Worm (Caenorhabditis elegans) whole organism, young adult: ENCODE data around the gene T23B12.11.

Experiments
- B0019.2 ChIP-seq: fragments of 200-800 bp; sonication (Bioruptor generic); conservative IDR thresholded peaks from 2 replicates; pipeline ENCODE4 v1.3.6; 2022; ENCODE audit warnings: missing genetic modification reagents, missing genetic modification characterization, missing compliant biosample characterization
- B0035.1 ChIP-seq: sonication (generic microtip); optimal IDR thresholded peaks from 2 replicates; lab custom pipeline; 2016; ENCODE audit warnings: missing genetic modification characterization, mild to moderate bottlenecking, missing compliant biosample characterization, missing genotype, missing genetic modification reagents
- B0336.3 ChIP-seq: fragments of 200-800 bp; sonication (Bioruptor generic); IDR thresholded peaks from 2 replicates; pipeline ENCODE4 v1.3.6; 2022; ENCODE audit warnings: missing genetic modification characterization, missing compliant biosample characterization
- C06A6.2 ChIP-seq: fragments of 200-800 bp; sonication (Bioruptor generic); conservative IDR thresholded peaks from 2 replicates; pipeline ENCODE4 v1.3.6; 2022; ENCODE audit warnings: missing genetic modification characterization, missing compliant biosample characterization
- F10E7.11 ChIP-seq: sonication (generic microtip); optimal IDR thresholded peaks from 2 replicates; lab custom pipeline; 2017; ENCODE audit warnings: mild to moderate bottlenecking, missing genetic modification characterization, moderate library complexity, missing compliant biosample characterization
- Y53F4B.3 ChIP-seq: fragments of 200-800 bp; sonication (Bioruptor generic); IDR thresholded peaks from 2 replicates; pipeline ENCODE4 v1.3.6; 2022; ENCODE audit warnings: missing genetic modification reagents, missing genetic modification characterization, missing compliant biosample characterization
- Y56A3A.18 ChIP-seq: fragments of 200-800 bp; sonication (Bioruptor generic); IDR thresholded peaks from 2 replicates; pipeline ENCODE4 v1.3.6; 2022; ENCODE audit warnings: missing genetic modification reagents, missing genetic modification characterization, missing compliant biosample characterization
- Y67H2A.10 ChIP-seq: fragments of 200-800 bp; sonication (Bioruptor generic); conservative IDR thresholded peaks from 2 replicates; pipeline ENCODE4 v1.3.6; 2022; ENCODE audit warnings: missing genetic modification reagents, missing genetic modification characterization, missing compliant biosample characterization
- Y95B8A.8 ChIP-seq: fragments of 200-800 bp; sonication (Bioruptor generic); IDR thresholded peaks from 2 replicates; pipeline ENCODE4 v1.3.6; 2022; ENCODE audit warnings: missing genetic modification reagents, missing genetic modification characterization, missing compliant biosample characterization
- ZK185.1 ChIP-seq: sonication (generic microtip); optimal IDR thresholded peaks from 2 replicates; lab custom pipeline; 2016; ENCODE audit warnings: mild to moderate bottlenecking, missing genetic modification characterization, missing compliant biosample characterization; ENCODE audit not compliant: poor library complexity, severe bottlenecking
- akir-1 ChIP-seq: fragments of 200-800 bp; sonication (Bioruptor generic); optimal IDR thresholded peaks from 2 replicates; lab custom pipeline; 2018; ENCODE audit warnings: mild to moderate bottlenecking, missing genetic modification characterization, moderate library complexity, missing compliant biosample characterization
- ama-1 ChIP-seq, 3 experiments: fragments of 150-350 bp in 1 of 3; sonication (generic microtip) in 2 of 3; optimal IDR thresholded peaks; 2 replicates each; lab custom pipeline; 2014 to 2018; ENCODE audit warnings: missing biosample characterization in 2 of 3, missing genetic modification characterization in 2 of 3, missing genetic modification reagents in 2 of 3
- attf-5 ChIP-seq: fragments of 200-800 bp; sonication (Bioruptor generic); optimal IDR thresholded peaks from 2 replicates; lab custom pipeline; 2018; ENCODE audit warnings: mild to moderate bottlenecking, missing genetic modification characterization, missing compliant biosample characterization
- ccch-3 ChIP-seq: fragments of 200-800 bp; sonication (Bioruptor generic); optimal IDR thresholded peaks from 2 replicates; lab custom pipeline; 2018; ENCODE audit warnings: mild to moderate bottlenecking, missing genetic modification characterization, missing compliant biosample characterization
- cebp-2 ChIP-seq: fragments of 200-800 bp; sonication (Bioruptor generic); IDR thresholded peaks from 2 replicates; pipeline ENCODE4 v1.3.6; 2022; ENCODE audit warnings: missing genetic modification characterization, missing compliant biosample characterization
- ceh-100 ChIP-seq: fragments of 200-800 bp; sonication (Bioruptor generic); IDR thresholded peaks from 2 replicates; pipeline ENCODE4 v1.3.6; 2022; ENCODE audit warnings: missing genetic modification reagents, missing genetic modification characterization, missing compliant biosample characterization
- ceh-40 ChIP-seq: fragments of 200-800 bp; sonication (Bioruptor generic); IDR thresholded peaks from 2 replicates; pipeline ENCODE4 v1.3.6; 2022; ENCODE audit warnings: missing genetic modification characterization, missing compliant biosample characterization
- ceh-91 ChIP-seq: fragments of 200-800 bp; sonication (Bioruptor generic); IDR thresholded peaks from 2 replicates; pipeline ENCODE4 v1.3.6; 2022; ENCODE audit warnings: missing genetic modification reagents, missing genetic modification characterization, missing compliant biosample characterization
- chd-7 ChIP-seq: sonication (generic microtip); optimal IDR thresholded peaks from 2 replicates; lab custom pipeline; 2016; ENCODE audit warnings: mild to moderate bottlenecking, missing genetic modification characterization, moderate library complexity, missing compliant biosample characterization
- die-1 ChIP-seq: sonication (generic microtip); optimal IDR thresholded peaks from 2 replicates; lab custom pipeline; 2016; ENCODE audit warnings: missing genotype, mild to moderate bottlenecking, missing genetic modification characterization, missing compliant biosample characterization
- dox-1 ChIP-seq: fragments of 200-800 bp; sonication (Bioruptor generic); IDR thresholded peaks from 2 replicates; pipeline ENCODE4 v1.3.6; 2022; ENCODE audit warnings: missing genetic modification reagents, missing genetic modification characterization, missing compliant biosample characterization
- him-1 ChIP-seq: sonication (generic microtip); optimal IDR thresholded peaks from 2 replicates; lab custom pipeline; 2016; ENCODE audit warnings: missing genotype, missing genetic modification reagents, missing genetic modification characterization, missing compliant biosample characterization
- hmg-20 ChIP-seq: fragments of 200-800 bp; sonication (Bioruptor generic); IDR thresholded peaks from 2 replicates; pipeline ENCODE4 v1.3.6; 2022; ENCODE audit warnings: missing genetic modification reagents, missing genetic modification characterization, missing compliant biosample characterization
- hrde-1 ChIP-seq: sonication (generic microtip); optimal IDR thresholded peaks from 2 replicates; lab custom pipeline; 2016; ENCODE audit warnings: missing genetic modification characterization, mild to moderate bottlenecking, missing compliant biosample characterization, moderate library complexity, missing genotype, missing genetic modification reagents, borderline replicate concordance
- lag-1 ChIP-seq: fragments of 200-800 bp; sonication (Bioruptor generic); IDR thresholded peaks from 2 replicates; pipeline ENCODE4 v1.3.6; 2022; ENCODE audit warnings: missing genetic modification reagents, missing genetic modification characterization, missing compliant biosample characterization
- lsl-1 ChIP-seq: fragments of 200-800 bp; sonication (Bioruptor generic); optimal IDR thresholded peaks from 2 replicates; lab custom pipeline; 2018; ENCODE audit warnings: mild to moderate bottlenecking, missing genetic modification characterization, moderate library complexity, missing compliant biosample characterization
- lsy-27 ChIP-seq: sonication (generic microtip); optimal IDR thresholded peaks from 2 replicates; lab custom pipeline; 2017; ENCODE audit warnings: missing genetic modification characterization, mild to moderate bottlenecking, missing compliant biosample characterization, antibody characterized with exemption, missing genotype, borderline replicate concordance; ENCODE audit not compliant: insufficient read depth
- madf-8 ChIP-seq: fragments of 200-800 bp; sonication (Bioruptor generic); conservative IDR thresholded peaks from 2 replicates; pipeline ENCODE4 v1.3.6; 2022; ENCODE audit warnings: missing genetic modification reagents, missing genetic modification characterization, missing compliant biosample characterization
- mcd-1 ChIP-seq: fragments of 200-800 bp; sonication (Bioruptor generic); IDR thresholded peaks from 2 replicates; pipeline ENCODE4 v1.3.6; 2022; ENCODE audit warnings: missing genetic modification reagents, missing genetic modification characterization, missing compliant biosample characterization
- mel-28 ChIP-seq: sonication (generic microtip); optimal IDR thresholded peaks from 2 replicates; lab custom pipeline; 2016; ENCODE audit warnings: borderline replicate concordance, mild to moderate bottlenecking, missing genetic modification characterization, missing compliant biosample characterization
- mxl-1 ChIP-seq: sonication (generic microtip); optimal IDR thresholded peaks from 2 replicates; lab custom pipeline; 2016; ENCODE audit warnings: missing genetic modification characterization, missing compliant biosample characterization
- nfyb-1 ChIP-seq: fragments of 200-800 bp; sonication (Bioruptor generic); IDR thresholded peaks from 2 replicates; pipeline ENCODE4 v1.3.6; 2022; ENCODE audit warnings: missing genetic modification reagents, missing genetic modification characterization, missing compliant biosample characterization
- nhr-120 ChIP-seq: fragments of 200-800 bp; sonication (Bioruptor generic); IDR thresholded peaks from 2 replicates; pipeline ENCODE4 v1.3.6; 2022; ENCODE audit warnings: missing genetic modification characterization, missing compliant biosample characterization
- nhr-27 ChIP-seq: fragments of 200-800 bp; sonication (Bioruptor generic); optimal IDR thresholded peaks from 2 replicates; lab custom pipeline; 2018; ENCODE audit warnings: mild to moderate bottlenecking, missing genetic modification characterization, moderate library complexity, missing compliant biosample characterization
- pbrm-1 ChIP-seq: fragments of 200-800 bp; sonication (Bioruptor generic); IDR thresholded peaks from 2 replicates; pipeline ENCODE4 v1.3.6; 2022; ENCODE audit warnings: missing genetic modification reagents, missing genetic modification characterization, missing compliant biosample characterization
- rcor-1 ChIP-seq: fragments of 200-800 bp; sonication (Bioruptor generic); IDR thresholded peaks from 2 replicates; pipeline ENCODE4 v1.3.6; 2022; ENCODE audit warnings: missing genetic modification reagents, missing genetic modification characterization, missing compliant biosample characterization
- rec-8 ChIP-seq, 2 experiments: sonication (generic microtip); optimal IDR thresholded peaks; 2 replicates each; lab custom pipeline; 2016; ENCODE audit warnings: mild to moderate bottlenecking in 2 of 2, missing genetic modification characterization in 2 of 2, missing genetic modification reagents in 2 of 2, missing genotype in 2 of 2, missing biosample characterization in 1 of 2, missing compliant biosample characterization in 1 of 2, moderate library complexity in 1 of 2
- rpc-1 ChIP-seq, 2 experiments: fragments of 150-350 bp in 1 of 2; sonication (generic microtip) in 1 of 2; optimal IDR thresholded peaks; 2 replicates each; lab custom pipeline; 2014 to 2018; ENCODE audit warnings: missing biosample characterization in 1 of 2, missing genetic modification characterization in 1 of 2, missing genetic modification reagents in 1 of 2, missing genotype in 1 of 2
- sea-2 ChIP-seq: fragments of 200-800 bp; sonication (Bioruptor generic); IDR thresholded peaks from 2 replicates; pipeline ENCODE4 v1.3.6; 2022; ENCODE audit warnings: missing genetic modification characterization, missing compliant biosample characterization
- snpc-1.1 ChIP-seq: sonication (generic microtip); optimal IDR thresholded peaks from 2 replicates; lab custom pipeline; 2017; ENCODE audit warnings: missing genetic modification characterization, mild to moderate bottlenecking, missing compliant biosample characterization, antibody characterized with exemption, moderate library complexity, missing genotype, missing genetic modification reagents; ENCODE audit not compliant: insufficient read depth
- snpc-4 ChIP-seq, 5 experiments: fragments of 150-350 bp in 1 of 5; sonication (generic microtip) in 4 of 5; optimal IDR thresholded peaks; 2 replicates each; lab custom pipeline; 2014 to 2018; ENCODE audit warnings: missing genetic modification characterization in 5 of 5, missing biosample characterization in 3 of 5, antibody characterized with exemption in 2 of 5, mild to moderate bottlenecking in 2 of 5, missing compliant biosample characterization in 2 of 5, missing genotype in 2 of 5, moderate library complexity in 2 of 5, missing genetic modification reagents in 1 of 5
- unc-130 ChIP-seq: sonication (generic microtip); optimal IDR thresholded peaks from 2 replicates; lab custom pipeline; 2016; ENCODE audit warnings: missing genetic modification reagents, missing genetic modification characterization, missing compliant biosample characterization
- unc-62 ChIP-seq: fragments of 150-350 bp; optimal IDR thresholded peaks from 2 replicates; lab custom pipeline; 2014; ENCODE audit warnings: missing biosample characterization, missing genetic modification reagents, missing genetic modification characterization
- zfh-2 ChIP-seq: fragments of 200-800 bp; sonication (Bioruptor generic); conservative IDR thresholded peaks from 2 replicates; pipeline ENCODE4 v1.3.6; 2022; ENCODE audit warnings: missing genetic modification reagents, missing genetic modification characterization, missing compliant biosample characterization
- ztf-3 ChIP-seq: fragments of 200-800 bp; sonication (Bioruptor generic); optimal IDR thresholded peaks from 2 replicates; lab custom pipeline; 2018; ENCODE audit warnings: mild to moderate bottlenecking, missing genetic modification characterization, missing compliant biosample characterization
- ztf-6 ChIP-seq: fragments of 200-800 bp; sonication (Bioruptor generic); IDR thresholded peaks from 2 replicates; pipeline ENCODE4 v1.3.6; 2022; ENCODE audit warnings: missing genetic modification reagents, missing genetic modification characterization, missing compliant biosample characterization

T23B12.11 gene

DNA sequence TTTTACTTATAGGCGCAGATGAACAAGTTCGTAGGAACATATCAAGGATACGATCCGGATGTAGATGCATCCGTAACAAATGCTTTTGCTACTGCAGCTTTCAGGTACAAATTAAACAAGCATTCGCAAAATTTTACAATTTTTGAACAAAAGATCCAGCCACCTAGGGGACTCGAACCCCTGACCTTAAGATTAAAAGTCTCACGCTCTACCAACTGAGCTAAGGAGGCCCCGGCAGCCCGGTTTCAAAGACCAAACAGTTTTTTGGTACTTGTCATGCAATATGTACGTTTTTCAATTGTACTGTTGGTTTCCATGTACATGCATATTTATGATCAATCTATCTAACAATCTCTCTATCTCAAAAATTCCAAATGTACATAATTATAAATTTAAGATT lies 44.2 kb downstream of the T23B12.11 start (continued):
- TF ChIP-seq unc-62 (GFP tag; lab: Kevin White, UChicago), result no peak
- no peak for TF ChIP-seq lsy-27
- TF ChIP-seq Y95B8A.8 (GFP tag; lab: Robert Waterston, UW), result 0 out of 2 replicates have a peak, but pooled peaks have one; percentile 40
- peak in 1 of 2 experiments; percentile 15 for TF ChIP-seq rec-8 (tag; optimal IDR thresholded peaks at IDR 0.05; lab: Kevin White, UChicago)
- TF ChIP-seq ceh-91 (GFP tag; lab: Robert Waterston, UW), result no peak
- no peak for TF ChIP-seq ztf-3
- TF ChIP-seq rcor-1 (GFP tag; lab: Robert Waterston, UW), result peak; percentile 36; the same call in 1 of the 2 replicates
- TF ChIP-seq F10E7.11 (tag; lab: Kevin White, UChicago), result no peak
- peak; percentile 77 for TF ChIP-seq snpc-4 (GFP tag; optimal IDR thresholded peaks at IDR 0.05; lab: Kevin White, UChicago)
- TF ChIP-seq snpc-4 (tag; optimal IDR thresholded peaks at IDR 0.05; lab: Kevin White, UChicago), result peak in 3 of 4 experiments; percentile 72 to 92 (median 85)
- TF ChIP-seq B0336.3 (GFP tag; lab: Robert Waterston, UW), result no peak
- peak; percentile 75 for TF ChIP-seq him-1
- TF ChIP-seq hrde-1 (tag; lab: Kevin White, UChicago), result no peak
- no peak for TF ChIP-seq madf-8 (GFP tag; lab: Robert Waterston, UW)
- no peak for TF ChIP-seq B0019.2
- peak; percentile 39; the same call in 1 of the 2 replicates for TF ChIP-seq pbrm-1 (GFP tag; lab: Robert Waterston, UW)
- TF ChIP-seq die-1 (tag; lab: Kevin White, UChicago), result peak; percentile 77
- no peak for TF ChIP-seq ZK185.1 (tag; lab: Kevin White, UChicago)
- TF ChIP-seq akir-1 (GFP tag; lab: Kevin White, UChicago), result no peak
- no peak for TF ChIP-seq nfyb-1 (GFP tag; lab: Robert Waterston, UW)
- no peak for TF ChIP-seq mel-28 (tag; lab: Kevin White, UChicago)
- peak; percentile 56 for TF ChIP-seq mxl-1 (tag; lab: Kevin White, UChicago)
- peak; percentile 66 for TF ChIP-seq Y53F4B.3 (GFP tag; lab: Robert Waterston, UW)
- TF ChIP-seq ceh-40 (GFP tag; lab: Robert Waterston, UW), result no peak
- no peak for TF ChIP-seq lag-1 (GFP tag; lab: Robert Waterston, UW)
- no peak for TF ChIP-seq mcd-1 (GFP tag; lab: Robert Waterston, UW)
- TF ChIP-seq unc-130, result peak; percentile 1
- TF ChIP-seq chd-7 (tag; lab: Kevin White, UChicago), result no peak
- TF ChIP-seq sea-2 (GFP tag; lab: Robert Waterston, UW), result no peak
- TF ChIP-seq Y56A3A.18 (GFP tag; lab: Robert Waterston, UW), result no peak
- no peak for TF ChIP-seq ceh-100 (GFP tag; lab: Robert Waterston, UW)
- no peak for TF ChIP-seq B0035.1 (tag; lab: Kevin White, UChicago)
- peak; percentile 55 for TF ChIP-seq rpc-1 (optimal IDR thresholded peaks at IDR 0.05; lab: Kevin White, UChicago)
- peak; percentile 83 for TF ChIP-seq rpc-1 (tag; optimal IDR thresholded peaks at IDR 0.05; lab: Kevin White, UChicago)
- no peak for TF ChIP-seq zfh-2 (GFP tag; lab: Robert Waterston, UW)
- TF ChIP-seq ama-1 (optimal IDR thresholded peaks at IDR 0.05; lab: Kevin White, UChicago), result no peak
- no peak for TF ChIP-seq ama-1 (GFP tag; optimal IDR thresholded peaks at IDR 0.05; lab: Kevin White, UChicago)
- TF ChIP-seq Y67H2A.10 (GFP tag; lab: Robert Waterston, UW), result no peak
- TF ChIP-seq hmg-20 (GFP tag; lab: Robert Waterston, UW), result no peak
- TF ChIP-seq nhr-120 (GFP tag; lab: Robert Waterston, UW), result no peak
- no peak for TF ChIP-seq C06A6.2 (GFP tag; lab: Robert Waterston, UW)
- TF ChIP-seq nhr-27, result no peak
- TF ChIP-seq attf-5 (GFP tag; lab: Kevin White, UChicago), result peak; percentile 29
- peak; percentile 43 for TF ChIP-seq lsl-1 (GFP tag; lab: Kevin White, UChicago)
- peak; percentile 84 for TF ChIP-seq snpc-1.1 (tag; lab: Kevin White, UChicago)
- TF ChIP-seq ztf-6 (GFP tag; lab: Robert Waterston, UW), result no peak
- TF ChIP-seq ccch-3 (GFP tag; lab: Kevin White, UChicago), result no peak
- TF ChIP-seq dox-1 (GFP tag; lab: Robert Waterston, UW), result peak; percentile 71
- no peak for TF ChIP-seq cebp-2 (GFP tag; lab: Robert Waterston, UW)
